Worm (Caenorhabditis elegans) whole organism, L1 larva: ENCODE data around the gene F08C6.5.
A peak's percentile ranks its signal among the peaks of the same experiment; 100 is the strongest.

Experiments
- C16A3.4 ChIP-seq: fragments of 150-350 bp; optimal IDR thresholded peaks from 2 replicates; lab custom pipeline; 2014; ENCODE audit warnings: missing biosample characterization, missing genetic modification characterization
- C34B4.2 ChIP-seq: sonication (generic microtip); optimal IDR thresholded peaks from 2 replicates; lab custom pipeline; 2017; ENCODE audit warnings: mild to moderate bottlenecking, missing genetic modification characterization, missing compliant biosample characterization
- aha-1 ChIP-seq: fragments of 150-350 bp; optimal IDR thresholded peaks from 2 replicates; lab custom pipeline; 2014; ENCODE audit warnings: missing biosample characterization, missing genetic modification characterization
- aly-2 ChIP-seq: fragments of 150-350 bp; optimal IDR thresholded peaks from 2 replicates; lab custom pipeline; 2014; ENCODE audit warnings: missing biosample characterization, missing genetic modification characterization
- ama-1 ChIP-seq: fragments of 150-350 bp; optimal IDR thresholded peaks from 2 replicates; lab custom pipeline; 2014
- blmp-1 ChIP-seq: fragments of 150-350 bp; optimal IDR thresholded peaks from 2 replicates; lab custom pipeline; 2014; ENCODE audit warnings: missing biosample characterization, missing genetic modification characterization
- dsc-1 ChIP-seq: sonication (generic microtip); optimal IDR thresholded peaks from 2 replicates; lab custom pipeline; 2016; ENCODE audit warnings: mild to moderate bottlenecking, missing genetic modification characterization, missing compliant biosample characterization
- efl-1 ChIP-seq, 4 experiments: fragments of 150-350 bp; optimal IDR thresholded peaks in 3 of 4; peaks in 1 of 4; 1 replicate in 1 of 4; 2 replicates in 3 of 4; lab custom pipeline; 2014; ENCODE audit warnings: missing biosample characterization in 2 of 4, missing genetic modification characterization in 2 of 4, missing genetic modification reagents in 2 of 4
- egl-27 ChIP-seq, 2 experiments: fragments of 150-350 bp in 1 of 2; sonication (generic microtip); optimal IDR thresholded peaks; 3 replicates each; lab custom pipeline; 2017 to 2018; ENCODE audit warnings: missing biosample characterization in 2 of 2, missing genetic modification characterization in 2 of 2, missing genetic modification reagents in 2 of 2
- elt-2 ChIP-seq: sonication (generic microtip); optimal IDR thresholded peaks from 2 replicates; lab custom pipeline; 2016; ENCODE audit warnings: missing genetic modification characterization, mild to moderate bottlenecking, inconsistent platforms, missing compliant biosample characterization, missing genetic modification reagents
- elt-3 ChIP-seq, 6 experiments: fragments of 150-350 bp in 1 of 6; sonication (generic microtip); optimal IDR thresholded peaks; 2 replicates each; lab custom pipeline; 2017 to 2018; ENCODE audit warnings: missing biosample characterization in 6 of 6, missing genetic modification characterization in 6 of 6, inconsistent platforms in 1 of 6
- fkh-8 ChIP-seq: sonication (generic microtip); optimal IDR thresholded peaks from 2 replicates; lab custom pipeline; 2016; ENCODE audit warnings: mild to moderate bottlenecking, missing genetic modification characterization, missing compliant biosample characterization
- fos-1 ChIP-seq: fragments of 150-350 bp; optimal IDR thresholded peaks from 2 replicates; lab custom pipeline; 2014; ENCODE audit warnings: missing biosample characterization, missing genetic modification characterization
- grh-1 ChIP-seq: fragments of 200-800 bp; sonication (Bioruptor generic); IDR thresholded peaks from 2 replicates; pipeline ENCODE4 v1.3.6; 2022; ENCODE audit warnings: missing genetic modification reagents, missing genetic modification characterization, missing compliant biosample characterization
- hlh-4 ChIP-seq: sonication (generic microtip); optimal IDR thresholded peaks from 2 replicates; lab custom pipeline; 2016; ENCODE audit warnings: mild to moderate bottlenecking, missing genetic modification characterization, missing compliant biosample characterization
- hpl-2 ChIP-seq: fragments of 150-350 bp; optimal IDR thresholded peaks from 2 replicates; lab custom pipeline; 2014; ENCODE audit warnings: missing biosample characterization, missing genetic modification reagents, missing genetic modification characterization
- lin-14 ChIP-seq: fragments of 200-800 bp; sonication (Bioruptor generic); optimal IDR thresholded peaks from 2 replicates; lab custom pipeline; 2018; ENCODE audit warnings: mild to moderate bottlenecking, missing genetic modification characterization, moderate library complexity, missing compliant biosample characterization
- lin-35 ChIP-seq, 2 experiments: fragments of 150-350 bp; optimal IDR thresholded peaks; 2 replicates each; lab custom pipeline; 2014; ENCODE audit warnings: missing biosample characterization in 2 of 2, missing genetic modification characterization in 2 of 2, missing genetic modification reagents in 2 of 2
- lin-39 ChIP-seq: fragments of 150-350 bp; optimal IDR thresholded peaks from 2 replicates; lab custom pipeline; 2014; ENCODE audit warnings: missing biosample characterization, missing genetic modification reagents, missing genetic modification characterization
- lir-3 ChIP-seq: sonication (generic microtip); optimal IDR thresholded peaks from 2 replicates; lab custom pipeline; 2016; ENCODE audit warnings: mild to moderate bottlenecking, missing genetic modification characterization, moderate library complexity, missing compliant biosample characterization; ENCODE audit not compliant: poor library complexity
- lsy-2 ChIP-seq, 2 experiments: fragments of 150-350 bp; optimal IDR thresholded peaks; 2 replicates each; lab custom pipeline; 2014; ENCODE audit warnings: missing biosample characterization in 2 of 2, missing genetic modification characterization in 2 of 2
- mef-2 ChIP-seq: fragments of 150-350 bp; optimal IDR thresholded peaks from 2 replicates; lab custom pipeline; 2014; ENCODE audit warnings: missing biosample characterization, missing genetic modification characterization
- mep-1 ChIP-seq: fragments of 150-350 bp; optimal IDR thresholded peaks from 2 replicates; lab custom pipeline; 2014; ENCODE audit warnings: missing biosample characterization, missing genetic modification characterization
- nhr-11 ChIP-seq: fragments of 150-350 bp; optimal IDR thresholded peaks from 2 replicates; lab custom pipeline; 2014; ENCODE audit warnings: missing biosample characterization, missing genetic modification characterization
- nhr-12 ChIP-seq: sonication (generic microtip); optimal IDR thresholded peaks from 2 replicates; lab custom pipeline; 2017; ENCODE audit warnings: missing biosample characterization, missing genetic modification characterization
- nhr-19 ChIP-seq: fragments of 200-800 bp; sonication (Bioruptor generic); conservative IDR thresholded peaks from 2 replicates; pipeline ENCODE4 v1.3.6; 2022; ENCODE audit warnings: missing genetic modification characterization, missing compliant biosample characterization
- nhr-20 ChIP-seq: sonication (generic microtip); optimal IDR thresholded peaks from 2 replicates; lab custom pipeline; 2016; ENCODE audit warnings: mild to moderate bottlenecking, missing genetic modification characterization, missing compliant biosample characterization
- nhr-71 ChIP-seq: sonication (generic microtip); optimal IDR thresholded peaks from 2 replicates; lab custom pipeline; 2016; ENCODE audit warnings: mild to moderate bottlenecking, missing genetic modification characterization, moderate library complexity, missing compliant biosample characterization
- nhr-77 ChIP-seq: fragments of 150-350 bp; optimal IDR thresholded peaks from 2 replicates; lab custom pipeline; 2014; ENCODE audit warnings: missing biosample characterization, missing genetic modification characterization
- nhr-84 ChIP-seq: sonication (generic microtip); optimal IDR thresholded peaks from 2 replicates; lab custom pipeline; 2017; ENCODE audit warnings: missing biosample characterization, missing genetic modification characterization
- nhr-85 ChIP-seq: sonication (generic microtip); peaks from one replicate; lab custom pipeline; 2016; ENCODE audit warnings: missing genetic modification characterization, inconsistent platforms, missing compliant biosample characterization
- nhr-90 ChIP-seq: sonication (generic microtip); optimal IDR thresholded peaks from 2 replicates; lab custom pipeline; 2016; ENCODE audit warnings: mild to moderate bottlenecking, missing genetic modification characterization, missing compliant biosample characterization; ENCODE audit not compliant: poor library complexity
- pax-3 ChIP-seq: fragments of 200-800 bp; sonication (Bioruptor generic); optimal IDR thresholded peaks from 2 replicates; lab custom pipeline; 2018; ENCODE audit warnings: mild to moderate bottlenecking, missing genetic modification characterization, moderate library complexity, missing compliant biosample characterization
- skn-1 ChIP-seq: fragments of 150-350 bp; optimal IDR thresholded peaks from 2 replicates; lab custom pipeline; 2014; ENCODE audit warnings: missing biosample characterization, missing genetic modification characterization
- snu-23 ChIP-seq: sonication (generic microtip); optimal IDR thresholded peaks from 2 replicates; lab custom pipeline; 2016; ENCODE audit warnings: missing genetic modification characterization, missing compliant biosample characterization
- sox-4 ChIP-seq: sonication (generic microtip); optimal IDR thresholded peaks from 2 replicates; lab custom pipeline; 2016; ENCODE audit warnings: missing genetic modification characterization, missing compliant biosample characterization
- sup-37 ChIP-seq: fragments of 200-800 bp; sonication (Bioruptor generic); optimal IDR thresholded peaks from 2 replicates; lab custom pipeline; 2018; ENCODE audit warnings: mild to moderate bottlenecking, missing genetic modification characterization, missing compliant biosample characterization
- swsn-7 ChIP-seq: sonication (generic microtip); optimal IDR thresholded peaks from 2 replicates; lab custom pipeline; 2016; ENCODE audit warnings: missing genetic modification characterization, missing compliant biosample characterization
- tlp-1 ChIP-seq: fragments of 150-350 bp; optimal IDR thresholded peaks from 2 replicates; lab custom pipeline; 2014; ENCODE audit warnings: missing biosample characterization, missing genetic modification characterization
- unc-130 ChIP-seq: fragments of 150-350 bp; optimal IDR thresholded peaks from 2 replicates; lab custom pipeline; 2017; ENCODE audit warnings: missing biosample characterization, missing genetic modification characterization, inconsistent platforms
- unc-30 ChIP-seq: sonication (generic microtip); optimal IDR thresholded peaks from 2 replicates; lab custom pipeline; 2017; ENCODE audit warnings: missing biosample characterization, missing genetic modification characterization
- unc-62 ChIP-seq: fragments of 150-350 bp; optimal IDR thresholded peaks from 2 replicates; lab custom pipeline; 2014; ENCODE audit warnings: missing biosample characterization, missing genetic modification reagents, missing genetic modification characterization
- xbp-1 ChIP-seq: sonication (generic microtip); optimal IDR thresholded peaks from 2 replicates; lab custom pipeline; 2016; ENCODE audit warnings: missing genetic modification characterization, missing compliant biosample characterization
- zag-1 ChIP-seq: fragments of 150-350 bp; optimal IDR thresholded peaks from 2 replicates; lab custom pipeline; 2014; ENCODE audit warnings: missing biosample characterization, missing genetic modification characterization

F08C6.5 gene

DNA sequence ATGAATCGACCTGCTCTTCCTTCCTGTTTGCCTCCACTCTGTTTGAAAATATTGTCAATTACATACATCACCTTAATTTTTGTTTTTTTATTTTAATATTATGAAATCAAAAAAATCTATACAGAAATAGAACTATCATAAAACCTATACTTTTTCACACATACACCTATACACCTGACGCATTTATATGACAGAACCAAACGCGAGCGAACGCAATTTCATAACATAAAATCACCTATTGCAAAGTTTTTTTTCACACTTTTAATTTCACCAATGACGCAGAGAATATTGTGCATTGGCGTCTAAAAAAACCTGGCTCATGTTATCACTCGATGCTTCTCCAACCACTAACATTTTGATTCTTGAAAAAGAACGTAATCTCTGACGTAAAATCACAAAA is 2.8 kb downstream of the F08C6.5 start:
- no peak for TF ChIP-seq dsc-1
- no peak for TF ChIP-seq mep-1 (tag; lab: Kevin White, UChicago)
- peak; percentile 18 for TF ChIP-seq skn-1 (tag; lab: Kevin White, UChicago)

DNA sequence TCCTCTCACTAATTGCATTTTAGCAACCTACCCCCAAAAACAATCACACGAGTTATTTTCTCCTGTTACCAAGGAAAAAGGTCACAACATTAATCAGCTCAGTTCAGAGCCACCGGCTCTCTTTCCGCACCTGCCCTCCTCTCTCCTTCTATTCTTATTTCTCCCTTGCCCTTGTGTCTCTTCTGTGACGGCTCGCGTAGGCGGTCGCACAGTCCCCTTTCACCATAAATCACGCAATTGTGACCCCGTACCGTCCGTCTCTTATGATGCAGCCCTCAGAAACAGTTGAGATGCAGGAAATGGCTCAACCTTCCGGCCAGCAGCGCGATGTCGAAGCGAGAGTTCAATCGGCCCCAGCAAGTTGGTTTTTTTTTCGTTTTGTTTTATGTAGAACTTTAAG is 3.4 kb downstream of the F08C6.5 start, which contains the start of gene sto-1:
TSS of gene sto-1 (plus strand) at position 200 of the 400 bp plus-strand sequence.
- TF ChIP-seq lsy-2 (tag; optimal IDR thresholded peaks at IDR 0.05; lab: Kevin White, UChicago), result no peak
- TF ChIP-seq tlp-1 (tag; lab: Kevin White, UChicago), result no peak
- no peak for TF ChIP-seq nhr-19 (GFP tag; lab: Robert Waterston, UW)
- no peak for TF ChIP-seq nhr-11
- no peak for TF ChIP-seq pax-3 (tag; lab: Kevin White, UChicago)
- no peak for TF ChIP-seq lin-35 (GFP tag; optimal IDR thresholded peaks at IDR 0.05; lab: Kevin White, UChicago)
- no peak for TF ChIP-seq skn-1 (tag; lab: Kevin White, UChicago)
- no peak for TF ChIP-seq sup-37 (GFP tag; lab: Kevin White, UChicago)
- TF ChIP-seq fos-1 (tag; lab: Kevin White, UChicago), result no peak
- no peak for TF ChIP-seq nhr-84
- no peak for TF ChIP-seq lin-39 (tag; lab: Kevin White, UChicago)

DNA sequence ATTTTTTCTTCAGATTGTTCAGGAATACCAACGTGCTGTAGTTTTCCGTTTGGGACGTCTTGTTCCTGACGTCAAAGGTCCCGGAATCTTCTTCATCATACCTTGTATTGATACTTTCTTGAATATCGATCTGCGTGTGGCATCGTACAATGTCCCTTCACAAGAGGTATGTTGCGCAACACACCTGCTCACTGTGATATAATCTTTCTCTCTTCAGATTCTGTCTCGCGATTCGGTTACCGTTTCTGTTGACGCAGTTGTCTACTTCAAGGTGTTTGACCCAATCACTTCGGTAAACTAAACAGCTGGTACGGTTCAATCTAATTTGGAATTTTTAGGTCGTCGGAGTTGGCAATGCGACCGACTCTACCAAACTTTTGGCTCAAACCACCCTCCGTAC is 4.2 kb downstream of the F08C6.5 start:
- TF ChIP-seq unc-30 (tag; lab: Kevin White, UChicago) (no peak), zag-1 (no peak), snu-23 (no peak), swsn-7 (no peak), nhr-71 (tag; lab: Kevin White, UChicago) (no peak), dsc-1 (no peak), nhr-20 (no peak)

DNA sequence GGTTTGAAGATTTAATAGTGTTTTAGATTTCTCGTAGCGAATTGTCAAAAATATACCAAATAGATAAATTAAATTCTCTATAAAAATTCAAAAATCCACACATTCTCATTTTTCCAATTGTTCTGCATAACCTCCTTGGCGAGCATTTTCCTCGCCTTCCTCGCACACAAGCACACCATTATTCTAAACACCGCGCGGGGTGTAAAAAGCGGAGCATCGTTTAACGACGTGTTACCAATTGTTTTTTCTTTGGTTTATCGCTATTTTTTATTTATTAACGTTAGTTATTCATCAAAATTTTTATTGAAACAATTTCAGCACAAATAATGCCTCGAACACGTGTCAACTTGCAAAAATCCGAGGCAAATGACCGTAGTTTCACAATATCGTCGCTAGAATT is 5.8 kb downstream of the F08C6.5 start, which contains the start of gene vps-52:
TSS of gene vps-52 (plus strand) at position 319 of the 400 bp plus-strand sequence.
- TF ChIP-seq sup-37 (GFP tag; lab: Kevin White, UChicago) (no peak), blmp-1 (tag; lab: Kevin White, UChicago) (peak; percentile 31), ama-1 (lab: Kevin White, UChicago) (no peak), lsy-2 (tag; optimal IDR thresholded peaks at IDR 0.05; lab: Kevin White, UChicago) (peak in 1 of 2 experiments; percentile 26), lin-35 (GFP tag; optimal IDR thresholded peaks at IDR 0.05; lab: Kevin White, UChicago) (peak in 1 of 2 experiments; percentile 18), lin-14 (GFP tag; lab: Kevin White, UChicago) (peak; percentile 9), aly-2 (tag; lab: Kevin White, UChicago) (no peak), unc-130 (peak; percentile 34), xbp-1 (tag; lab: Kevin White, UChicago) (peak; percentile 18), fkh-8 (tag; lab: Kevin White, UChicago) (no peak), sox-4 (tag; lab: Kevin White, UChicago) (no peak), C16A3.4 (tag; lab: Kevin White, UChicago) (peak; percentile 15), nhr-12 (no peak), snu-23 (peak; percentile 12)

DNA sequence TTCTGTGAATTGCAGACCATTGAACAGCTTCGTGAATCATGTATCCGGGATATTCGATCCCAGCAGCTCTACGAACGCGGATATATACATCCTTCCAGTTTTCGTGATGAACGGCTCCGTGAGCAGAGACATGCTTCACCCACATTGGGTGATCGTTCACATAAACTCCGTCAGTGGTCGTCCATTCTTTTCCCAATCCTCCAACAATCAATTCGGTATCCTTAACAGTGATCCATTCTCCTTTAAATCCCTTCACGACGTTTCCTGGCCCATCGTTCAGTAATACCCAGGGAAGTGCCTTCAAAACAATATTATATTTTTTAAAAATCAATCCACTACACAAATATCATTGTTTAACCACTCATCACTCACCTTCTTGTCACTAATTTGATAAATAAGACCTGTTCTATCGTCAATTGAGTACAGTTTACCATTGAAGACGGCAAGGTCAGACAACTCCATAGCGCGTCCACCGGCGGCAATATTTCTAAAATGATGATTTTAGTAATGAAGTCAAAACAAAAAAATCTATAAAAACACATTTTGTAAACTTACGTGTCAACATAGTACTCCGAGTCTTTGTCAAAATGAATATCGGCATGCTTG is 9.6 kb downstream of the F08C6.5 start:
- TF ChIP-seq C34B4.2 (no peak), elt-2 (tag; lab: Kevin White, UChicago) (no peak), elt-3 (tag; optimal IDR thresholded peaks at IDR 0.05; lab: Kevin White, UChicago) (peak in 3 of 6 experiments; percentile 46 to 57 (median 55)), efl-1 (optimal IDR thresholded peaks at IDR 0.05; lab: Kevin White, UChicago) (no peak), efl-1 (GFP tag; optimal IDR thresholded peaks at IDR 0.05 in 1 of 2; lab: Kevin White, UChicago) (peak in 1 of 2 experiments; percentile 50), fkh-8 (tag; lab: Kevin White, UChicago) (no peak), blmp-1 (tag; lab: Kevin White, UChicago) (peak; percentile 24), unc-62 (GFP tag; lab: Kevin White, UChicago) (no peak), egl-27 (tag; optimal IDR thresholded peaks at IDR 0.05; lab: Kevin White, UChicago) (no peak), nhr-19 (GFP tag; lab: Robert Waterston, UW) (peak; percentile 49), sup-37 (GFP tag; lab: Kevin White, UChicago) (no peak), nhr-84 (no peak), hlh-4 (tag; lab: Kevin White, UChicago) (no peak), aha-1 (no peak), lir-3 (no peak), nhr-85 (peak; percentile 68), nhr-90 (tag; lab: Kevin White, UChicago) (peak; percentile 44), lin-14 (GFP tag; lab: Kevin White, UChicago) (peak; percentile 61), nhr-71 (tag; lab: Kevin White, UChicago) (peak; percentile 61), nhr-77 (tag; lab: Kevin White, UChicago) (no peak), grh-1 (GFP tag; lab: Robert Waterston, UW) (peak; percentile 66), mef-2 (tag; lab: Kevin White, UChicago) (no peak), hpl-2 (GFP tag; lab: Kevin White, UChicago) (no peak)
